Worm (Caenorhabditis elegans): Measurements from ENCODE around the gene mrp-2.
A peak's percentile ranks its signal among the peaks of the same experiment; 100 is the strongest.

- TF ChIP-seq elt-1 (tag; optimal IDR thresholded peaks at IDR 0.05) (no peak), egl-27 (tag; optimal IDR thresholded peaks at IDR 0.05) (no peak), nhr-11 (tag; optimal IDR thresholded peaks at IDR 0.05) (no peak), F13H6.1 (tag; optimal IDR thresholded peaks at IDR 0.05) (peak; percentile 46), snpc-4 (tag; optimal IDR thresholded peaks at IDR 0.05) (peak; percentile 17), ceh-82 (tag; optimal IDR thresholded peaks at IDR 0.05) (no peak), lin-39 (tag; optimal IDR thresholded peaks at IDR 0.05) (no peak), nhr-237 (tag; optimal IDR thresholded peaks at IDR 0.05) (no peak), zag-1 (tag; optimal IDR thresholded peaks at IDR 0.05) (peak; percentile 59), lin-11 (tag; optimal IDR thresholded peaks at IDR 0.05) (peak; percentile 54), nhr-10 (tag; optimal IDR thresholded peaks at IDR 0.05) (no peak), aly-2 (tag; optimal IDR thresholded peaks at IDR 0.05) (no peak), peb-1 (tag; optimal IDR thresholded peaks at IDR 0.05) (no peak), lin-13 (GFP tag; optimal IDR thresholded peaks at IDR 0.05) (peak; percentile 15)
Observed at ce11 chrX:573270-573669, 769 bp upstream of the mrp-2 start.
